Worm (Caenorhabditis elegans) whole organism, young adult: ENCODE results near the gene unc-62.
A peak's percentile ranks its signal among the peaks of the same experiment; 100 is the strongest.

Experiments
- B0035.1 ChIP-seq: sonication (generic microtip); optimal IDR thresholded peaks from 2 replicates; lab custom pipeline; 2016; ENCODE audit warnings: missing genetic modification characterization, mild to moderate bottlenecking, missing compliant biosample characterization, missing genotype, missing genetic modification reagents
- B0336.3 ChIP-seq: fragments of 200-800 bp; sonication (Bioruptor generic); IDR thresholded peaks from 2 replicates; pipeline ENCODE4 v1.3.6; 2022; ENCODE audit warnings: missing genetic modification characterization, missing compliant biosample characterization
- C06A6.2 ChIP-seq: fragments of 200-800 bp; sonication (Bioruptor generic); conservative IDR thresholded peaks from 2 replicates; pipeline ENCODE4 v1.3.6; 2022; ENCODE audit warnings: missing genetic modification characterization, missing compliant biosample characterization
- C17E4.6 ChIP-seq: fragments of 200-800 bp; sonication (Bioruptor generic); IDR thresholded peaks from 2 replicates; pipeline ENCODE4 v1.3.6; 2022; ENCODE audit warnings: missing genetic modification reagents, missing genetic modification characterization, missing compliant biosample characterization
- D2030.7 ChIP-seq: fragments of 200-800 bp; sonication (Bioruptor generic); IDR thresholded peaks from 2 replicates; pipeline ENCODE4 v1.3.6; 2022; ENCODE audit warnings: missing genetic modification reagents, missing genetic modification characterization, missing compliant biosample characterization
- F22D6.2 ChIP-seq: sonication (generic microtip); optimal IDR thresholded peaks from 2 replicates; lab custom pipeline; 2016; ENCODE audit warnings: mild to moderate bottlenecking, missing genetic modification characterization, missing compliant biosample characterization
- F23B12.7 ChIP-seq: sonication (generic microtip); optimal IDR thresholded peaks from 2 replicates; lab custom pipeline; 2017; ENCODE audit warnings: missing genetic modification characterization, mild to moderate bottlenecking, missing compliant biosample characterization, antibody characterized with exemption, moderate library complexity; ENCODE audit not compliant: insufficient read depth
- F37B4.10 ChIP-seq: fragments of 200-800 bp; sonication (Bioruptor generic); IDR thresholded peaks from 2 replicates; pipeline ENCODE4 v1.3.6; 2022; ENCODE audit warnings: missing genetic modification characterization, missing compliant biosample characterization
- F49E8.2 ChIP-seq: sonication (generic microtip); optimal IDR thresholded peaks from 3 replicates; lab custom pipeline; 2017; ENCODE audit warnings: missing genetic modification characterization, mild to moderate bottlenecking, missing compliant biosample characterization, antibody characterized with exemption, moderate library complexity; ENCODE audit not compliant: insufficient read depth
- F52B5.7 ChIP-seq: sonication (generic microtip); optimal IDR thresholded peaks from 2 replicates; lab custom pipeline; 2016; ENCODE audit warnings: mild to moderate bottlenecking, missing genetic modification characterization, missing compliant biosample characterization
- F57A8.1 ChIP-seq: fragments of 200-800 bp; sonication (Bioruptor generic); optimal IDR thresholded peaks from 2 replicates; lab custom pipeline; 2018; ENCODE audit warnings: mild to moderate bottlenecking, missing genetic modification characterization, moderate library complexity, missing compliant biosample characterization
- Y53F4B.3 ChIP-seq: fragments of 200-800 bp; sonication (Bioruptor generic); IDR thresholded peaks from 2 replicates; pipeline ENCODE4 v1.3.6; 2022; ENCODE audit warnings: missing genetic modification reagents, missing genetic modification characterization, missing compliant biosample characterization
- Y67H2A.10 ChIP-seq: fragments of 200-800 bp; sonication (Bioruptor generic); conservative IDR thresholded peaks from 2 replicates; pipeline ENCODE4 v1.3.6; 2022; ENCODE audit warnings: missing genetic modification reagents, missing genetic modification characterization, missing compliant biosample characterization
- Y79H2A.3 ChIP-seq: fragments of 200-800 bp; sonication (Bioruptor generic); conservative IDR thresholded peaks from 2 replicates; pipeline ENCODE4 v1.3.6; 2022; ENCODE audit warnings: missing genetic modification reagents, missing genetic modification characterization, missing compliant biosample characterization
- attf-3 ChIP-seq: fragments of 200-800 bp; sonication (Bioruptor generic); conservative IDR thresholded peaks from 2 replicates; pipeline ENCODE4 v1.3.6; 2022; ENCODE audit warnings: missing genetic modification reagents, missing genetic modification characterization, missing compliant biosample characterization
- bed-2 ChIP-seq: fragments of 200-800 bp; sonication (Bioruptor generic); IDR thresholded peaks from 2 replicates; pipeline ENCODE4 v1.3.6; 2022; ENCODE audit warnings: missing genetic modification reagents, missing genetic modification characterization, missing compliant biosample characterization
- cebp-1 ChIP-seq, 2 experiments: fragments of 200-800 bp in 1 of 2; sonication (Bioruptor generic) in 1 of 2; sonication (generic microtip) in 1 of 2; IDR thresholded peaks in 1 of 2; optimal IDR thresholded peaks in 1 of 2; 2 replicates each; pipeline versions ENCODE4 v1.3.6 to Lab custom; 2017 to 2022; ENCODE audit warnings: missing compliant biosample characterization in 2 of 2, missing genetic modification characterization in 2 of 2, mild to moderate bottlenecking in 1 of 2, missing genetic modification reagents in 1 of 2, moderate library complexity in 1 of 2
- ceh-91 ChIP-seq: fragments of 200-800 bp; sonication (Bioruptor generic); IDR thresholded peaks from 2 replicates; pipeline ENCODE4 v1.3.6; 2022; ENCODE audit warnings: missing genetic modification reagents, missing genetic modification characterization, missing compliant biosample characterization
- die-1 ChIP-seq: sonication (generic microtip); optimal IDR thresholded peaks from 2 replicates; lab custom pipeline; 2016; ENCODE audit warnings: missing genotype, mild to moderate bottlenecking, missing genetic modification characterization, missing compliant biosample characterization
- dpl-1 ChIP-seq: fragments of 150-350 bp; optimal IDR thresholded peaks from 2 replicates; lab custom pipeline; 2014; ENCODE audit warnings: missing biosample characterization, missing genetic modification reagents, missing genetic modification characterization
- efl-1 ChIP-seq: fragments of 150-350 bp; optimal IDR thresholded peaks from 2 replicates; lab custom pipeline; 2014; ENCODE audit warnings: missing biosample characterization, missing genetic modification reagents, missing genetic modification characterization
- egl-18 ChIP-seq: fragments of 200-800 bp; sonication (Bioruptor generic); IDR thresholded peaks from 2 replicates; pipeline ENCODE4 v1.3.6; 2022; ENCODE audit warnings: missing genetic modification reagents, missing genetic modification characterization, missing compliant biosample characterization
- egl-44 ChIP-seq: fragments of 200-800 bp; sonication (Bioruptor generic); IDR thresholded peaks from 2 replicates; pipeline ENCODE4 v1.3.6; 2022; ENCODE audit warnings: missing genetic modification reagents, missing genetic modification characterization, missing compliant biosample characterization
- ekl-4 ChIP-seq: fragments of 200-800 bp; sonication (Bioruptor generic); IDR thresholded peaks from 2 replicates; pipeline ENCODE4 v1.3.6; 2022; ENCODE audit warnings: missing genetic modification reagents, missing genetic modification characterization, missing compliant biosample characterization
- fkh-3 ChIP-seq: sonication (generic microtip); optimal IDR thresholded peaks from 2 replicates; lab custom pipeline; 2016; ENCODE audit warnings: mild to moderate bottlenecking, missing genetic modification characterization, missing compliant biosample characterization
- him-1 ChIP-seq: sonication (generic microtip); optimal IDR thresholded peaks from 2 replicates; lab custom pipeline; 2016; ENCODE audit warnings: missing genotype, missing genetic modification reagents, missing genetic modification characterization, missing compliant biosample characterization
- hlh-12 ChIP-seq: sonication (generic microtip); optimal IDR thresholded peaks from 2 replicates; lab custom pipeline; 2016; ENCODE audit warnings: missing genetic modification characterization, missing compliant biosample characterization
- hmg-1.2 ChIP-seq: fragments of 200-800 bp; sonication (Bioruptor generic); IDR thresholded peaks from 2 replicates; pipeline ENCODE4 v1.3.6; 2022; ENCODE audit warnings: missing genetic modification reagents, missing genetic modification characterization, missing compliant biosample characterization
- lag-1 ChIP-seq: fragments of 200-800 bp; sonication (Bioruptor generic); IDR thresholded peaks from 2 replicates; pipeline ENCODE4 v1.3.6; 2022; ENCODE audit warnings: missing genetic modification reagents, missing genetic modification characterization, missing compliant biosample characterization
- lin-26 ChIP-seq: fragments of 200-800 bp; sonication (Bioruptor generic); IDR thresholded peaks from 2 replicates; pipeline ENCODE4 v1.3.6; 2022; ENCODE audit warnings: missing genetic modification reagents, missing genetic modification characterization, missing compliant biosample characterization
- lin-35 ChIP-seq, 3 experiments: fragments of 150-350 bp in 2 of 3; sonication (generic microtip) in 1 of 3; optimal IDR thresholded peaks; 2 replicates each; lab custom pipeline; 2014 to 2018; ENCODE audit warnings: missing biosample characterization in 3 of 3, missing genetic modification characterization in 3 of 3, missing genetic modification reagents in 3 of 3
- madf-10 ChIP-seq: sonication (generic microtip); optimal IDR thresholded peaks from 2 replicates; lab custom pipeline; 2016; ENCODE audit warnings: mild to moderate bottlenecking, missing genetic modification characterization, missing compliant biosample characterization
- madf-3 ChIP-seq: fragments of 200-800 bp; sonication (Bioruptor generic); IDR thresholded peaks from 2 replicates; pipeline ENCODE4 v1.3.6; 2022; ENCODE audit warnings: missing genetic modification reagents, missing genetic modification characterization, missing compliant biosample characterization
- madf-6 ChIP-seq: fragments of 200-800 bp; sonication (Bioruptor generic); IDR thresholded peaks from 2 replicates; pipeline ENCODE4 v1.3.6; 2022; ENCODE audit warnings: missing genetic modification reagents, missing genetic modification characterization, missing compliant biosample characterization
- madf-8 ChIP-seq: fragments of 200-800 bp; sonication (Bioruptor generic); conservative IDR thresholded peaks from 2 replicates; pipeline ENCODE4 v1.3.6; 2022; ENCODE audit warnings: missing genetic modification reagents, missing genetic modification characterization, missing compliant biosample characterization
- mel-28 ChIP-seq: sonication (generic microtip); optimal IDR thresholded peaks from 2 replicates; lab custom pipeline; 2016; ENCODE audit warnings: borderline replicate concordance, mild to moderate bottlenecking, missing genetic modification characterization, missing compliant biosample characterization
- mes-4 ChIP-seq: sonication (generic microtip); optimal IDR thresholded peaks from 2 replicates; lab custom pipeline; 2016; ENCODE audit warnings: missing genotype, missing genetic modification characterization, missing compliant biosample characterization
- nfya-2 ChIP-seq: fragments of 200-800 bp; sonication (Bioruptor generic); IDR thresholded peaks from 2 replicates; pipeline ENCODE4 v1.3.6; 2022; ENCODE audit warnings: missing genetic modification reagents, missing genetic modification characterization, missing compliant biosample characterization
- nfyb-1 ChIP-seq: fragments of 200-800 bp; sonication (Bioruptor generic); IDR thresholded peaks from 2 replicates; pipeline ENCODE4 v1.3.6; 2022; ENCODE audit warnings: missing genetic modification reagents, missing genetic modification characterization, missing compliant biosample characterization
- nhr-80 ChIP-seq: sonication (generic microtip); optimal IDR thresholded peaks from 2 replicates; lab custom pipeline; 2016; ENCODE audit warnings: missing genetic modification characterization, missing compliant biosample characterization
- sea-2 ChIP-seq: fragments of 200-800 bp; sonication (Bioruptor generic); IDR thresholded peaks from 2 replicates; pipeline ENCODE4 v1.3.6; 2022; ENCODE audit warnings: missing genetic modification characterization, missing compliant biosample characterization
- snpc-1.3 ChIP-seq: sonication (generic microtip); optimal IDR thresholded peaks from 2 replicates; lab custom pipeline; 2017; ENCODE audit warnings: missing genetic modification characterization, mild to moderate bottlenecking, missing compliant biosample characterization, antibody characterized with exemption, moderate library complexity, missing genotype, missing genetic modification reagents; ENCODE audit not compliant: insufficient read depth
- snpc-3.4 ChIP-seq: sonication (generic microtip); optimal IDR thresholded peaks from 2 replicates; lab custom pipeline; 2017; ENCODE audit warnings: missing genetic modification characterization, mild to moderate bottlenecking, missing compliant biosample characterization, antibody characterized with exemption, moderate library complexity, missing genotype, missing genetic modification reagents
- unc-62 ChIP-seq: fragments of 150-350 bp; optimal IDR thresholded peaks from 2 replicates; lab custom pipeline; 2014; ENCODE audit warnings: missing biosample characterization, missing genetic modification reagents, missing genetic modification characterization
- ztf-26 ChIP-seq: sonication (generic microtip); optimal IDR thresholded peaks from 2 replicates; lab custom pipeline; 2017; ENCODE audit warnings: missing genetic modification characterization, missing compliant biosample characterization
- ztf-28 ChIP-seq: fragments of 200-800 bp; sonication (Bioruptor generic); IDR thresholded peaks from 2 replicates; pipeline ENCODE4 v1.3.6; 2022; ENCODE audit warnings: missing genetic modification reagents, missing genetic modification characterization, missing compliant biosample characterization
- ztf-3 ChIP-seq: fragments of 200-800 bp; sonication (Bioruptor generic); optimal IDR thresholded peaks from 2 replicates; lab custom pipeline; 2018; ENCODE audit warnings: mild to moderate bottlenecking, missing genetic modification characterization, missing compliant biosample characterization

The unc-62 gene

ce11 chrV:4491273-4492094 lies 5.8 kb upstream of the unc-62 start (continued):
- TF ChIP-seq C17E4.6 (GFP tag; lab: Robert Waterston, UW) = no peak
- no peak for TF ChIP-seq madf-8
- TF ChIP-seq hmg-1.2 (GFP tag; lab: Robert Waterston, UW) = no peak
- TF ChIP-seq F49E8.2 = no peak
- TF ChIP-seq Y67H2A.10 (GFP tag; lab: Robert Waterston, UW) = no peak
- TF ChIP-seq F52B5.7 (tag; lab: Kevin White, UChicago) = no peak
- TF ChIP-seq nhr-80 (tag; lab: Kevin White, UChicago) = peak; percentile 93
- no peak for TF ChIP-seq F57A8.1 (GFP tag; lab: Kevin White, UChicago)
- TF ChIP-seq mel-28 (tag; lab: Kevin White, UChicago) = no peak
- no peak for TF ChIP-seq ekl-4 (GFP tag; lab: Robert Waterston, UW)
- TF ChIP-seq Y79H2A.3 (GFP tag; lab: Robert Waterston, UW) = no peak
- TF ChIP-seq Y53F4B.3 (GFP tag; lab: Robert Waterston, UW) = no peak
- TF ChIP-seq snpc-1.3 = no peak
- no peak for TF ChIP-seq hlh-12
- TF ChIP-seq nfya-2 (GFP tag; lab: Robert Waterston, UW) = no peak
- no peak for TF ChIP-seq B0035.1
- TF ChIP-seq B0336.3 (GFP tag; lab: Robert Waterston, UW) = peak; percentile 37; the same call in 1 of the 2 replicates
- TF ChIP-seq attf-3 (GFP tag; lab: Robert Waterston, UW) = no peak
- TF ChIP-seq ceh-91 = no peak
- no peak for TF ChIP-seq die-1 (tag; lab: Kevin White, UChicago)
- TF ChIP-seq sea-2 = no peak
- TF ChIP-seq nfyb-1 (GFP tag; lab: Robert Waterston, UW) = 0 out of 2 replicates have a peak, but pooled peaks have one; percentile 43
- no peak for TF ChIP-seq bed-2
- TF ChIP-seq D2030.7 (GFP tag; lab: Robert Waterston, UW) = no peak
- no peak for TF ChIP-seq mes-4 (tag; lab: Kevin White, UChicago)
- no peak for TF ChIP-seq F22D6.2 (tag; lab: Kevin White, UChicago)
- no peak for TF ChIP-seq him-1 (tag; lab: Kevin White, UChicago)
- TF ChIP-seq madf-6 = no peak
- no peak for TF ChIP-seq snpc-3.4 (tag; lab: Kevin White, UChicago)
- no peak for TF ChIP-seq egl-18 (GFP tag; lab: Robert Waterston, UW)
- no peak for TF ChIP-seq C06A6.2 (GFP tag; lab: Robert Waterston, UW)
- TF ChIP-seq F23B12.7 = no peak
- no peak for TF ChIP-seq madf-10 (tag; lab: Kevin White, UChicago)
- no peak for TF ChIP-seq egl-44 (GFP tag; lab: Robert Waterston, UW)
- no peak for TF ChIP-seq ztf-28 (GFP tag; lab: Robert Waterston, UW)
- TF ChIP-seq unc-62 (GFP tag; lab: Kevin White, UChicago) = peak; percentile 98
- TF ChIP-seq cebp-1 (GFP tag; IDR thresholded peaks at IDR 0.05; lab: Robert Waterston, UW) = no peak
- peak; percentile 43 for TF ChIP-seq cebp-1 (tag; optimal IDR thresholded peaks at IDR 0.05; lab: Kevin White, UChicago)
- TF ChIP-seq lag-1 (GFP tag; lab: Robert Waterston, UW) = no peak
- TF ChIP-seq ztf-3 (GFP tag; lab: Kevin White, UChicago) = no peak
- TF ChIP-seq fkh-3 = no peak
- TF ChIP-seq lin-35 (GFP tag; optimal IDR thresholded peaks at IDR 0.05; lab: Kevin White, UChicago) = no peak
- TF ChIP-seq lin-26 (GFP tag; lab: Robert Waterston, UW) = no peak
- no peak for TF ChIP-seq F37B4.10 (GFP tag; lab: Robert Waterston, UW)
- no peak for TF ChIP-seq efl-1 (GFP tag; lab: Kevin White, UChicago)
- no peak for TF ChIP-seq dpl-1 (GFP tag; lab: Kevin White, UChicago)
- TF ChIP-seq madf-3 (GFP tag; lab: Robert Waterston, UW) = no peak
- TF ChIP-seq ztf-26 = no peak
